Worm (Caenorhabditis elegans) whole organism, young adult: Measurements from ENCODE around the gene tag-124.

ENCODE experiments used
- B0336.3 ChIP-seq: fragments of 200-800 bp; sonication (Bioruptor generic); IDR thresholded peaks from 2 replicates; pipeline ENCODE4 v1.3.6; 2022; ENCODE audit warnings: missing genetic modification characterization, missing compliant biosample characterization
- C06A6.2 ChIP-seq: fragments of 200-800 bp; sonication (Bioruptor generic); conservative IDR thresholded peaks from 2 replicates; pipeline ENCODE4 v1.3.6; 2022; ENCODE audit warnings: missing genetic modification characterization, missing compliant biosample characterization
- F22D6.2 ChIP-seq: sonication (generic microtip); optimal IDR thresholded peaks from 2 replicates; lab custom pipeline; 2016; ENCODE audit warnings: mild to moderate bottlenecking, missing genetic modification characterization, missing compliant biosample characterization
- F33H1.4 ChIP-seq: fragments of 200-800 bp; sonication (Bioruptor generic); IDR thresholded peaks from 2 replicates; pipeline ENCODE4 v1.3.6; 2022; ENCODE audit warnings: missing genetic modification reagents, missing genetic modification characterization, missing compliant biosample characterization
- F55B11.4 ChIP-seq: sonication (generic microtip); optimal IDR thresholded peaks from 2 replicates; lab custom pipeline; 2016; ENCODE audit warnings: missing compliant biosample characterization, missing genetic modification characterization, borderline replicate concordance; ENCODE audit not compliant: insufficient read depth
- F57A8.1 ChIP-seq: fragments of 200-800 bp; sonication (Bioruptor generic); optimal IDR thresholded peaks from 2 replicates; lab custom pipeline; 2018; ENCODE audit warnings: mild to moderate bottlenecking, missing genetic modification characterization, moderate library complexity, missing compliant biosample characterization
- F57C9.4 ChIP-seq: sonication (generic microtip); optimal IDR thresholded peaks from 2 replicates; lab custom pipeline; 2017; ENCODE audit warnings: mild to moderate bottlenecking, missing genetic modification characterization, missing compliant biosample characterization
- K12H6.12 ChIP-seq: fragments of 200-800 bp; sonication (Bioruptor generic); optimal IDR thresholded peaks from 2 replicates; lab custom pipeline; 2018; ENCODE audit warnings: mild to moderate bottlenecking, missing genetic modification characterization, missing compliant biosample characterization
- Y53G8AR.9 ChIP-seq: fragments of 200-800 bp; sonication (Bioruptor generic); conservative IDR thresholded peaks from 2 replicates; pipeline ENCODE4 v1.3.6; 2022; ENCODE audit warnings: missing genetic modification reagents, missing genetic modification characterization, missing compliant biosample characterization
- Y79H2A.3 ChIP-seq: fragments of 200-800 bp; sonication (Bioruptor generic); conservative IDR thresholded peaks from 2 replicates; pipeline ENCODE4 v1.3.6; 2022; ENCODE audit warnings: missing genetic modification reagents, missing genetic modification characterization, missing compliant biosample characterization
- Y95B8A.8 ChIP-seq: fragments of 200-800 bp; sonication (Bioruptor generic); IDR thresholded peaks from 2 replicates; pipeline ENCODE4 v1.3.6; 2022; ENCODE audit warnings: missing genetic modification reagents, missing genetic modification characterization, missing compliant biosample characterization
- ZK185.1 ChIP-seq: sonication (generic microtip); optimal IDR thresholded peaks from 2 replicates; lab custom pipeline; 2016; ENCODE audit warnings: mild to moderate bottlenecking, missing genetic modification characterization, missing compliant biosample characterization; ENCODE audit not compliant: poor library complexity, severe bottlenecking
- aptf-2 ChIP-seq: fragments of 200-800 bp; sonication (Bioruptor generic); conservative IDR thresholded peaks from 2 replicates; pipeline ENCODE4 v1.3.6; 2022; ENCODE audit warnings: missing genetic modification reagents, missing genetic modification characterization, missing compliant biosample characterization
- atf-7 ChIP-seq: sonication (generic microtip); optimal IDR thresholded peaks from 2 replicates; lab custom pipeline; 2017; ENCODE audit warnings: mild to moderate bottlenecking, missing genetic modification characterization, missing compliant biosample characterization
- attf-3 ChIP-seq: fragments of 200-800 bp; sonication (Bioruptor generic); conservative IDR thresholded peaks from 2 replicates; pipeline ENCODE4 v1.3.6; 2022; ENCODE audit warnings: missing genetic modification reagents, missing genetic modification characterization, missing compliant biosample characterization
- ceh-58 ChIP-seq: fragments of 200-800 bp; sonication (Bioruptor generic); IDR thresholded peaks from 2 replicates; pipeline ENCODE4 v1.3.6; 2022; ENCODE audit warnings: missing genetic modification characterization, missing compliant biosample characterization
- ceh-79 ChIP-seq: sonication (generic microtip); optimal IDR thresholded peaks from 2 replicates; lab custom pipeline; 2017; ENCODE audit warnings: mild to moderate bottlenecking, missing genetic modification characterization, missing compliant biosample characterization
- ceh-91 ChIP-seq: fragments of 200-800 bp; sonication (Bioruptor generic); IDR thresholded peaks from 2 replicates; pipeline ENCODE4 v1.3.6; 2022; ENCODE audit warnings: missing genetic modification reagents, missing genetic modification characterization, missing compliant biosample characterization
- dpl-1 ChIP-seq: fragments of 150-350 bp; optimal IDR thresholded peaks from 2 replicates; lab custom pipeline; 2014; ENCODE audit warnings: missing biosample characterization, missing genetic modification reagents, missing genetic modification characterization
- fkh-3 ChIP-seq: sonication (generic microtip); optimal IDR thresholded peaks from 2 replicates; lab custom pipeline; 2016; ENCODE audit warnings: mild to moderate bottlenecking, missing genetic modification characterization, missing compliant biosample characterization
- him-1 ChIP-seq: sonication (generic microtip); optimal IDR thresholded peaks from 2 replicates; lab custom pipeline; 2016; ENCODE audit warnings: missing genotype, missing genetic modification reagents, missing genetic modification characterization, missing compliant biosample characterization
- hmg-20 ChIP-seq: fragments of 200-800 bp; sonication (Bioruptor generic); IDR thresholded peaks from 2 replicates; pipeline ENCODE4 v1.3.6; 2022; ENCODE audit warnings: missing genetic modification reagents, missing genetic modification characterization, missing compliant biosample characterization
- hrde-1 ChIP-seq: sonication (generic microtip); optimal IDR thresholded peaks from 2 replicates; lab custom pipeline; 2016; ENCODE audit warnings: missing genetic modification characterization, mild to moderate bottlenecking, missing compliant biosample characterization, moderate library complexity, missing genotype, missing genetic modification reagents, borderline replicate concordance
- lag-1 ChIP-seq: fragments of 200-800 bp; sonication (Bioruptor generic); IDR thresholded peaks from 2 replicates; pipeline ENCODE4 v1.3.6; 2022; ENCODE audit warnings: missing genetic modification reagents, missing genetic modification characterization, missing compliant biosample characterization
- let-607 ChIP-seq, 2 experiments: fragments of 200-800 bp in 1 of 2; sonication (Bioruptor generic) in 1 of 2; sonication (generic microtip) in 1 of 2; optimal IDR thresholded peaks; 2 replicates each; lab custom pipeline; 2016 to 2018; ENCODE audit warnings: mild to moderate bottlenecking in 2 of 2, missing compliant biosample characterization in 2 of 2, missing genetic modification characterization in 2 of 2, moderate library complexity in 2 of 2, missing genotype in 1 of 2
- lin-40 ChIP-seq: sonication (generic microtip); optimal IDR thresholded peaks from 2 replicates; lab custom pipeline; 2016; ENCODE audit warnings: missing genetic modification characterization, mild to moderate bottlenecking, missing compliant biosample characterization, missing genotype, missing genetic modification reagents
- lin-54 ChIP-seq: fragments of 200-800 bp; sonication (Bioruptor generic); optimal IDR thresholded peaks from 2 replicates; lab custom pipeline; 2018; ENCODE audit warnings: mild to moderate bottlenecking, missing genetic modification characterization, missing compliant biosample characterization
- lsy-27 ChIP-seq: sonication (generic microtip); optimal IDR thresholded peaks from 2 replicates; lab custom pipeline; 2017; ENCODE audit warnings: missing genetic modification characterization, mild to moderate bottlenecking, missing compliant biosample characterization, antibody characterized with exemption, missing genotype, borderline replicate concordance; ENCODE audit not compliant: insufficient read depth
- madf-10 ChIP-seq: sonication (generic microtip); optimal IDR thresholded peaks from 2 replicates; lab custom pipeline; 2016; ENCODE audit warnings: mild to moderate bottlenecking, missing genetic modification characterization, missing compliant biosample characterization
- nfya-2 ChIP-seq: fragments of 200-800 bp; sonication (Bioruptor generic); IDR thresholded peaks from 2 replicates; pipeline ENCODE4 v1.3.6; 2022; ENCODE audit warnings: missing genetic modification reagents, missing genetic modification characterization, missing compliant biosample characterization
- nhr-120 ChIP-seq: fragments of 200-800 bp; sonication (Bioruptor generic); IDR thresholded peaks from 2 replicates; pipeline ENCODE4 v1.3.6; 2022; ENCODE audit warnings: missing genetic modification characterization, missing compliant biosample characterization
- nhr-27 ChIP-seq: fragments of 200-800 bp; sonication (Bioruptor generic); optimal IDR thresholded peaks from 2 replicates; lab custom pipeline; 2018; ENCODE audit warnings: mild to moderate bottlenecking, missing genetic modification characterization, moderate library complexity, missing compliant biosample characterization
- nhr-90 ChIP-seq: sonication (generic microtip); optimal IDR thresholded peaks from 2 replicates; lab custom pipeline; 2016; ENCODE audit warnings: missing genotype, mild to moderate bottlenecking, missing genetic modification characterization, missing compliant biosample characterization
- rec-8 ChIP-seq, 2 experiments: sonication (generic microtip); optimal IDR thresholded peaks; 2 replicates each; lab custom pipeline; 2016; ENCODE audit warnings: mild to moderate bottlenecking in 2 of 2, missing genetic modification characterization in 2 of 2, missing genetic modification reagents in 2 of 2, missing genotype in 2 of 2, missing biosample characterization in 1 of 2, missing compliant biosample characterization in 1 of 2, moderate library complexity in 1 of 2
- snpc-3.4 ChIP-seq: sonication (generic microtip); optimal IDR thresholded peaks from 2 replicates; lab custom pipeline; 2017; ENCODE audit warnings: missing genetic modification characterization, mild to moderate bottlenecking, missing compliant biosample characterization, antibody characterized with exemption, moderate library complexity, missing genotype, missing genetic modification reagents
- sptf-2 ChIP-seq: fragments of 200-800 bp; sonication (Bioruptor generic); optimal IDR thresholded peaks from 2 replicates; lab custom pipeline; 2018; ENCODE audit warnings: mild to moderate bottlenecking, missing genetic modification characterization, missing compliant biosample characterization
- tbx-9 ChIP-seq: sonication (generic microtip); optimal IDR thresholded peaks from 2 replicates; lab custom pipeline; 2016; ENCODE audit warnings: borderline replicate concordance, missing genetic modification characterization, inconsistent platforms, missing compliant biosample characterization
- tlf-1 ChIP-seq: fragments of 200-800 bp; sonication (Bioruptor generic); optimal IDR thresholded peaks from 2 replicates; lab custom pipeline; 2018; ENCODE audit warnings: mild to moderate bottlenecking, missing genetic modification characterization, missing compliant biosample characterization
- unc-130 ChIP-seq: sonication (generic microtip); optimal IDR thresholded peaks from 2 replicates; lab custom pipeline; 2016; ENCODE audit warnings: missing genetic modification reagents, missing genetic modification characterization, missing compliant biosample characterization
- xnd-1 ChIP-seq: sonication (generic microtip); optimal IDR thresholded peaks from 2 replicates; lab custom pipeline; 2016; ENCODE audit warnings: missing genotype, missing genetic modification reagents, missing genetic modification characterization, missing compliant biosample characterization
- zim-3 ChIP-seq: sonication (generic microtip); optimal IDR thresholded peaks from 2 replicates; lab custom pipeline; 2017; ENCODE audit warnings: mild to moderate bottlenecking, missing genetic modification characterization, moderate library complexity, missing compliant biosample characterization
- ztf-18 ChIP-seq: sonication (generic microtip); optimal IDR thresholded peaks from 2 replicates; lab custom pipeline; 2016; ENCODE audit warnings: missing genotype, mild to moderate bottlenecking, missing genetic modification characterization, missing compliant biosample characterization
- ztf-25 ChIP-seq: fragments of 200-800 bp; sonication (Bioruptor generic); IDR thresholded peaks from 2 replicates; pipeline ENCODE4 v1.3.6; 2022; ENCODE audit warnings: missing genetic modification reagents, missing genetic modification characterization, missing compliant biosample characterization
- ztf-26 ChIP-seq: sonication (generic microtip); optimal IDR thresholded peaks from 2 replicates; lab custom pipeline; 2017; ENCODE audit warnings: missing genetic modification characterization, missing compliant biosample characterization
- ztf-28 ChIP-seq: fragments of 200-800 bp; sonication (Bioruptor generic); IDR thresholded peaks from 2 replicates; pipeline ENCODE4 v1.3.6; 2022; ENCODE audit warnings: missing genetic modification reagents, missing genetic modification characterization, missing compliant biosample characterization
- ztf-3 ChIP-seq: fragments of 200-800 bp; sonication (Bioruptor generic); optimal IDR thresholded peaks from 2 replicates; lab custom pipeline; 2018; ENCODE audit warnings: mild to moderate bottlenecking, missing genetic modification characterization, missing compliant biosample characterization

Gene tag-124

DNA sequence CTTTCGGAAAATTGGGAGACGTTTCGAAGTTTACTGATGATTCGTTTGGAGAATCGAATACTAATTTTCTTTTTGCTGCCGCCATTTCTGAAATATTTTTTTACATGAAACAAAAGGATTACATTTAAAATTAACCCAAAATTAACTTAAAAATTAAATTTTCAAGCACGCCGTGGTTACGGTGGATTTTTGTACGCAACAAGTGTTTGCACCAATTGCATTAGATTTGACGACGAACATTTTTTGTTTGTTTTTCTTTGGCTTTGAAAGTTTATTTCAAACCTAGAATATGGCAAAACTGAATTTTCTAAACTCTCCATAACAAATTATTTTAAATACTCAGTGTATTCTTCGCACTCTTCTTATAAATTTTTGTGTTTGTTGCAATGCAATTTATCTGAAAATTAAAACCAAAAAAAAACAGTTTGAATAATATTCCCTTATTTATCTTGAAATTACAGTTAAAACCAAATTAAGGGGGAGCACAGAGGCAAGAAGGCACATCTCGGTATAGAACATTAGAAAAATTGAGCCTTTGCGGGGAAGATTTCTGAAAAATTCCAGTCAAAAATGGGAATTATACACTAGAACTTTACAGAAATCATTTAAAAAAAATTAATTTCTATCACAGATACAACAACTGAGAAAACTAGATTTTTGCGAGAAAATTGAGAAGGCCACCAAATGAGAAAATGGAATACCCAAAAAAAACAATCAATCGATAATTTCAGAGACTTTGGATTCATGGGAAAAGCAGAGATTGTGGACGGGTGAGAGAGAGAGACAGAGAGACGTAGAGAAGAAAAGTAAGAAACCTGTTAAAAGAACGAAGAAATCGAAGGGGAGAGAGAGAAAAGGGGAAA is 26.2 kb downstream of the tag-124 start, which contains the start of gene hal-3 (continued):
- TF ChIP-seq nhr-27 (no peak), ceh-79 (tag; lab: Kevin White, UChicago) (peak; percentile 46), K12H6.12 (tag; lab: Kevin White, UChicago) (no peak), unc-130 (GFP tag; lab: Kevin White, UChicago) (no peak), C06A6.2 (GFP tag; lab: Robert Waterston, UW) (no peak), lsy-27 (no peak), lin-40 (tag; lab: Kevin White, UChicago) (no peak), him-1 (tag; lab: Kevin White, UChicago) (peak; percentile 23), nhr-90 (peak; percentile 24), aptf-2 (GFP tag; lab: Robert Waterston, UW) (no peak), B0336.3 (GFP tag; lab: Robert Waterston, UW) (peak; percentile 76), Y53G8AR.9 (GFP tag; lab: Robert Waterston, UW) (peak; percentile 73; the same call in 1 of the 2 replicates), snpc-3.4 (tag; lab: Kevin White, UChicago) (no peak), xnd-1 (tag; lab: Kevin White, UChicago) (no peak), lin-54 (GFP tag; lab: Kevin White, UChicago) (peak; percentile 25), nfya-2 (GFP tag; lab: Robert Waterston, UW) (no peak), tlf-1 (GFP tag; lab: Kevin White, UChicago) (peak; percentile 21), lag-1 (GFP tag; lab: Robert Waterston, UW) (no peak), let-607 (tag; optimal IDR thresholded peaks at IDR 0.05; lab: Kevin White, UChicago) (peak in 1 of 2 experiments; percentile 56), ceh-58 (GFP tag; lab: Robert Waterston, UW) (no peak), F22D6.2 (no peak), ztf-26 (tag; lab: Kevin White, UChicago) (no peak), F57A8.1 (GFP tag; lab: Kevin White, UChicago) (no peak), sptf-2 (GFP tag; lab: Kevin White, UChicago) (no peak), Y79H2A.3 (no peak), hmg-20 (no peak), rec-8 (tag; optimal IDR thresholded peaks at IDR 0.05; lab: Kevin White, UChicago) (no peak), Y95B8A.8 (GFP tag; lab: Robert Waterston, UW) (0 out of 2 replicates have a peak, but pooled peaks have one; percentile 52), ceh-91 (no peak), tbx-9 (tag; lab: Kevin White, UChicago) (no peak), dpl-1 (GFP tag; lab: Kevin White, UChicago) (no peak), zim-3 (tag; lab: Kevin White, UChicago) (no peak), ztf-18 (no peak), F55B11.4 (tag; lab: Kevin White, UChicago) (no peak), ZK185.1 (tag; lab: Kevin White, UChicago) (peak; percentile 36), nhr-120 (GFP tag; lab: Robert Waterston, UW) (no peak), fkh-3 (no peak), ztf-28 (no peak), madf-10 (tag; lab: Kevin White, UChicago) (no peak), F33H1.4 (GFP tag; lab: Robert Waterston, UW) (no peak), ztf-25 (GFP tag; lab: Robert Waterston, UW) (peak; percentile 52; the same call in 1 of the 2 replicates), attf-3 (GFP tag; lab: Robert Waterston, UW) (no peak; the same call in 1 of the 2 replicates), hrde-1 (tag; lab: Kevin White, UChicago) (no peak), atf-7 (tag; lab: Kevin White, UChicago) (no peak), ztf-3 (GFP tag; lab: Kevin White, UChicago) (no peak), F57C9.4 (no peak)
